Fruit fly (Drosophila melanogaster) whole organism, adult: ENCODE data around the gene Psn.

Source experiments
- CG11617 ChIP-seq: fragments of 200-800 bp; sonication (Bioruptor generic); optimal IDR thresholded peaks from 2 replicates; lab custom pipeline; 2017; ENCODE audit warnings: mild to moderate bottlenecking, missing biosample characterization, missing genetic modification reagents, missing genetic modification characterization
- CG12768 ChIP-seq: fragments of 200-800 bp; sonication (Bioruptor generic); optimal IDR thresholded peaks from 2 replicates; lab custom pipeline; 2017; ENCODE audit warnings: missing biosample characterization, missing genetic modification characterization, mild to moderate bottlenecking, moderate library complexity, missing genetic modification reagents
- CG14711 ChIP-seq: fragments of 200-800 bp; sonication (Bioruptor generic); optimal IDR thresholded peaks from 2 replicates; lab custom pipeline; 2018; ENCODE audit warnings: missing biosample characterization, mild to moderate bottlenecking, missing genetic modification characterization, moderate library complexity
- CG1620 ChIP-seq: fragments of 200-800 bp; sonication (Bioruptor generic); optimal IDR thresholded peaks from 2 replicates; lab custom pipeline; 2016; ENCODE audit warnings: missing biosample characterization, missing genetic modification characterization
- CG33017 ChIP-seq: fragments of 200-800 bp; sonication (Bioruptor generic); optimal IDR thresholded peaks from 2 replicates; lab custom pipeline; 2018; ENCODE audit warnings: missing biosample characterization, mild to moderate bottlenecking, missing genetic modification characterization, moderate library complexity
- CG5204 ChIP-seq: fragments of 200-800 bp; sonication (Bioruptor generic); optimal IDR thresholded peaks from 2 replicates; lab custom pipeline; 2016; ENCODE audit warnings: missing biosample characterization, missing genetic modification characterization
- CG7045 ChIP-seq: fragments of 200-800 bp; sonication (Bioruptor generic); optimal IDR thresholded peaks from 2 replicates; lab custom pipeline; 2017; ENCODE audit warnings: missing biosample characterization, mild to moderate bottlenecking, missing genetic modification characterization
- CG7101 ChIP-seq: fragments of 200-800 bp; sonication (Bioruptor generic); optimal IDR thresholded peaks from 2 replicates; lab custom pipeline; 2018; ENCODE audit warnings: missing biosample characterization, mild to moderate bottlenecking, missing genetic modification characterization, moderate library complexity
- Clk ChIP-seq: fragments of 200-800 bp; sonication (Bioruptor generic); optimal IDR thresholded peaks from 2 replicates; lab custom pipeline; 2017; ENCODE audit warnings: missing biosample characterization, missing genetic modification characterization
- Crg-1 ChIP-seq: fragments of 200-800 bp; sonication (Bioruptor generic); optimal IDR thresholded peaks from 2 replicates; lab custom pipeline; 2016; ENCODE audit warnings: missing biosample characterization, missing genetic modification characterization
- Hr96 ChIP-seq: fragments of 200-800 bp; sonication (Bioruptor generic); optimal IDR thresholded peaks from 2 replicates; lab custom pipeline; 2016; ENCODE audit warnings: missing biosample characterization, missing genetic modification characterization
- Mnt ChIP-seq: fragments of 200-800 bp; sonication (Bioruptor generic); optimal IDR thresholded peaks from 2 replicates; lab custom pipeline; 2016; ENCODE audit warnings: missing biosample characterization, mild to moderate bottlenecking, missing genetic modification characterization
- bab1 ChIP-seq: fragments of 200-800 bp; sonication (Bioruptor generic); optimal IDR thresholded peaks from 3 replicates; lab custom pipeline; 2019; ENCODE audit warnings: missing biosample characterization, mild to moderate bottlenecking, missing genetic modification characterization, moderate library complexity
- cic ChIP-seq: fragments of 200-800 bp; sonication (Bioruptor generic); optimal IDR thresholded peaks from 2 replicates; lab custom pipeline; 2017; ENCODE audit warnings: missing biosample characterization, mild to moderate bottlenecking, missing genetic modification characterization, moderate library complexity
- cnc ChIP-seq, 2 experiments: fragments of >200 bp; optimal IDR thresholded peaks; 2 replicates each; lab custom pipeline; 2017
- kay ChIP-seq: fragments of 200-800 bp; sonication (Bioruptor generic); peaks from one replicate; lab custom pipeline; 2016; ENCODE audit warnings: missing biosample characterization, missing genetic modification characterization, borderline replicate concordance
- ovo ChIP-seq: fragments of 200-800 bp; sonication (Bioruptor generic); optimal IDR thresholded peaks from 2 replicates; lab custom pipeline; 2016; ENCODE audit warnings: missing biosample characterization, missing genetic modification characterization
- pad ChIP-seq: fragments of 200-800 bp; sonication (Bioruptor generic); optimal IDR thresholded peaks from 3 replicates; lab custom pipeline; 2017; ENCODE audit warnings: missing biosample characterization, missing genetic modification characterization, mild to moderate bottlenecking, moderate library complexity, missing genetic modification reagents
- tj ChIP-seq: fragments of 200-800 bp; sonication (Bioruptor generic); optimal IDR thresholded peaks from 3 replicates; lab custom pipeline; 2017; ENCODE audit warnings: missing biosample characterization, mild to moderate bottlenecking, missing genetic modification characterization, moderate library complexity
- toe ChIP-seq: fragments of 200-800 bp; sonication (Bioruptor generic); optimal IDR thresholded peaks from 2 replicates; lab custom pipeline; 2016; ENCODE audit warnings: missing biosample characterization, missing genetic modification characterization

Gene Psn

DNA sequence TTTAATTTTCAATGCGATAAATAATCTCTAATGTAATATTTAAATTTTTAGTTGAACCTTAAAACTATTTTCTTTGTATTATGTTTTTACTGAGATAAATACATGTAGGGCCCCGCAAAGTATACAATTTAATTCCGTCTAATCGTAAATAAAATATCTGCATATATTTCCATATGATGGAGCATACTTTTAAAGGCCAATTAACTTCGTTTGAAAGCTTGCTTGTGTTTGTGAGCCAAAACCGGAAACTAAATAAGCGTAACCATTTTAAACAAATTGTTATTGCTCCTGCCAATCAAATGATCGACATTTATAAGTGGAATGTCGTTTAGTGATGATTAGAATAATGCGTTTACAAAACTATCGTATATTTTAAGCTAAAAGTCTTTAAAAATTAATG is 21.5 kb upstream of the Psn start:
- no peak for TF ChIP-seq Hr96 (GFP tag; lab: Kevin White, UChicago)
- TF ChIP-seq bab1 (GFP tag; lab: Kevin White, UChicago), result peak; percentile 36
- TF ChIP-seq CG7101 (tag; lab: Kevin White, UChicago), result peak; percentile 35
- peak; percentile 29 for TF ChIP-seq CG11617
- TF ChIP-seq pad, result no peak

DNA sequence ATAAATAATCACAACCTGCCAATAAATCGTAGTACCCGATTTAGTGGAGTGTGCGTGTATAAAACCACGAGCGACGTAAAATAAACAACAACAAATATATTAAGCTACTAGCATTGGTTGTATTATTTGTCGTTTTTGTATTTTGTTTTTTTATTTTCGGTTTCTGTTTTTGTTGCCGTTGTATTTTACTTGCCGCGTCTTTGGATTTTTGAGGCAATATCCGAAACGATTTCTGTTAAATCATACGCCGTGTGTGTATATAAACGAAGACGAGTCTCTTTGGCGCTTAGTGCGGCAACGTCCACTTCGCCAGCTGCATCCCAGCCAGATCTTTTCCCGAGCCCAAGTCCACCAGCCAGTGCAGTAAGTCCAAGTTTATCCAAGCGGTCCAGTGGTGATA is 19.0 kb upstream of the Psn start, which contains the start of gene zye:
TSS of gene zye (plus strand) at position 301 of the 400 bp plus-strand sequence.
- TF ChIP-seq tj (no peak), toe (GFP tag; lab: Kevin White, UChicago) (no peak), cic (GFP tag; lab: Kevin White, UChicago) (no peak), CG11617 (no peak), bab1 (GFP tag; lab: Kevin White, UChicago) (no peak), CG12768 (GFP tag; lab: Kevin White, UChicago) (no peak), CG14711 (tag; lab: Kevin White, UChicago) (no peak), CG33017 (tag; lab: Kevin White, UChicago) (no peak), Clk (GFP tag; lab: Kevin White, UChicago) (no peak), CG5204 (GFP tag; lab: Kevin White, UChicago) (no peak), kay (GFP tag; lab: Kevin White, UChicago) (no peak), Hr96 (GFP tag; lab: Kevin White, UChicago) (no peak)

DNA sequence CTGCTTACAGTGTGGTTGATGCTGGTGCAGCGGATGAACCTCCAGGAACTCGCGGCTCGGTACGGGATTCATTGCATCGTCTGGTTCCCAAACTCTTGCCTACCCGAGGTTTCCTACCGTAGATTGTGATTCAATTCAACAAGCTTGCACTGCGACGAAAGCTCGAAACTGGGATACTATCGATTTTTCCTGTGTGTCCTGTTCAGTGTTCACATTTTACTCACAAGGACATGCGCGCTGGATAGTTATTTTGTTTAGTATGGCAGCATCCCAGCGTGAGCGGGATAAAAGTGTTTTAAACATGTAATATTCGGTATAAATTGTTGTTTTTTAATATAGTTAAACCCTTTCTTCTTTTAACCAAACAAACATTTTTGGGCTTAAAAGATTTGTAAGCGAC is 6.4 kb upstream of the Psn start, which contains the start of gene CG5282:
TSS of gene CG5282 (minus strand) at position 184 of the 400 bp plus-strand sequence.
- no peak for TF ChIP-seq CG7045 (GFP tag; lab: Kevin White, UChicago)
- no peak for TF ChIP-seq ovo (GFP tag; lab: Kevin White, UChicago)
- no peak for TF ChIP-seq tj
- no peak for TF ChIP-seq cnc (optimal IDR thresholded peaks at IDR 0.05; lab: Kevin White, UChicago)
- no peak for TF ChIP-seq Hr96 (GFP tag; lab: Kevin White, UChicago)
- no peak for TF ChIP-seq CG5204 (GFP tag; lab: Kevin White, UChicago)
- no peak for TF ChIP-seq CG33017 (tag; lab: Kevin White, UChicago)
- no peak for TF ChIP-seq bab1 (GFP tag; lab: Kevin White, UChicago)
- no peak for TF ChIP-seq Clk (GFP tag; lab: Kevin White, UChicago)
- TF ChIP-seq Mnt (GFP tag; lab: Kevin White, UChicago), result no peak
- no peak for TF ChIP-seq CG7101 (tag; lab: Kevin White, UChicago)
- no peak for TF ChIP-seq CG14711 (tag; lab: Kevin White, UChicago)
- no peak for TF ChIP-seq Crg-1 (GFP tag; lab: Kevin White, UChicago)
- TF ChIP-seq pad, result no peak
- TF ChIP-seq cic (GFP tag; lab: Kevin White, UChicago), result no peak
- TF ChIP-seq toe (GFP tag; lab: Kevin White, UChicago), result no peak
- no peak for TF ChIP-seq CG1620 (GFP tag; lab: Kevin White, UChicago)
- TF ChIP-seq kay (GFP tag; lab: Kevin White, UChicago), result no peak

DNA sequence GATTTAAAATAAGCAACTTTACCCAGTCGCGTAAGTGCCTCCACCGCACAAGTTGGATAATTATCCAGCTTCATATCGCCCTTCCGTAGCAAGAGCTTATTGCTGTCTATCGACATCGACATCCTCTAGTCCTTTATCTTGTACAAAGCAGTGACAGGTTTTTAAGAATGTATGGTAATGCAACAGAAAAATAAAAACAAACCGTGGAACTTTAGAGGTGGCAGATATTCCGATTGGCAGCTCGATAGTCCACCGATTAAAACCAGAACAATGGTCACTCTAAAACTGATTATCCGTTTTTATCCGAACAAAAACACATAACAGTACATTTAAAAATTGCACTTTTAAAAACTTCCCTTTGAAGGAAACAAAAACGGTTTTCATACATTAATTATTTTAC is 4.8 kb upstream of the Psn start, which contains the start of gene CG5274:
TSS of gene CG5274 (minus strand) at position 218 of the 400 bp plus-strand sequence.
- TF ChIP-seq CG33017 (tag; lab: Kevin White, UChicago), result no peak
- TF ChIP-seq CG14711 (tag; lab: Kevin White, UChicago), result no peak
- TF ChIP-seq Mnt (GFP tag; lab: Kevin White, UChicago), result no peak
- TF ChIP-seq CG12768 (GFP tag; lab: Kevin White, UChicago), result no peak
- TF ChIP-seq tj, result no peak
- TF ChIP-seq CG11617, result no peak
- TF ChIP-seq pad, result no peak
- TF ChIP-seq bab1 (GFP tag; lab: Kevin White, UChicago), result peak; percentile 62

DNA sequence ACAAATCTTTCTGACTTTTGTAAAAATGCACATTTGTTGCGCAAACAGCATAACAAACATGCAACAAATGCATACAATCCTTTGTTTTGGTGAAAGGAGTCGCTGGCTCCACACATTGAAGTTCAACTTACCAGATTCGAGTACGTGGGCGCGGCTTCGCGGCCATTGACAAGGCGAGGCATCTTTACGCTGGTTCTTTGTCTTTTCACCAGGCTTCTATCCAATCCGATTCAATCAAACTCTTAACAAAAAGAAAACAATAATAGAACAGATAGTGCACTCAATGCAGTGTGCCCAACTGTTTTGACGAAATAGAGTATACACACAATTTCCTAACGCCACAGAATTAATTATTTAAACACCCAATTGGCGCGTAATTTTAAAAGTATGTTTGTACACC is 2.1 kb upstream of the Psn start, which contains the start of gene CG5262:
TSS of gene CG5262 (minus strand) at position 294 of the 400 bp plus-strand sequence.
- TF ChIP-seq CG1620 (GFP tag; lab: Kevin White, UChicago) (no peak), Clk (GFP tag; lab: Kevin White, UChicago) (no peak), Mnt (GFP tag; lab: Kevin White, UChicago) (no peak), tj (peak; percentile 63), cic (GFP tag; lab: Kevin White, UChicago) (no peak), kay (GFP tag; lab: Kevin White, UChicago) (no peak), CG7101 (tag; lab: Kevin White, UChicago) (no peak), bab1 (GFP tag; lab: Kevin White, UChicago) (peak; percentile 32)

DNA sequence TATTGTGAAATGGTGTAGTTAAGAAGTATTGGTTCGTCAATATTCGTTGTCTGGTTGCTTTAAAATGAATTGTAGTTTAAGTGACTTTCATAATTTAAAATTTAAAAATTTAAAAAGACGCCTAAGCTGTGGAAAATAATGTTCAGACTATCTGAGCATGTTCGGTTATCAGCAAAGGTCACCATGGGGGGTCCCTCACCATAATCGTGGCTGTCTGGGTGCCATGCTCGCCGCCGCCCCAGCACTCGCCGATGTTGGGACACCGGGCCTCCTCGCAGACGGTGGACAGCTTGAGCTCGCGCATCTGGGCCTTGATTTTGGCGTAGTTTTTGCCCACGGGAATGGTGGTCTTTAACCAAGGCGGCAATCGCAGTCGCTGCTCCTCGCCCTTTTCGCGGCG is 649 bp upstream of the Psn start:
- TF ChIP-seq pad, result no peak
- no peak for TF ChIP-seq bab1 (GFP tag; lab: Kevin White, UChicago)
- no peak for TF ChIP-seq ovo (GFP tag; lab: Kevin White, UChicago)
- no peak for TF ChIP-seq CG12768 (GFP tag; lab: Kevin White, UChicago)
- no peak for TF ChIP-seq Mnt (GFP tag; lab: Kevin White, UChicago)
- no peak for TF ChIP-seq CG14711 (tag; lab: Kevin White, UChicago)
- no peak for TF ChIP-seq cic (GFP tag; lab: Kevin White, UChicago)
- TF ChIP-seq Crg-1 (GFP tag; lab: Kevin White, UChicago), result no peak
- TF ChIP-seq tj, result no peak
- no peak for TF ChIP-seq CG7101 (tag; lab: Kevin White, UChicago)
- no peak for TF ChIP-seq CG1620 (GFP tag; lab: Kevin White, UChicago)
- TF ChIP-seq toe (GFP tag; lab: Kevin White, UChicago), result no peak
- TF ChIP-seq CG7045 (GFP tag; lab: Kevin White, UChicago), result no peak
